Worm (Caenorhabditis elegans) whole organism, young adult: ENCODE measurements around the gene srxa-18.

Source experiments
- D2030.7 ChIP-seq: fragments of 200-800 bp; sonication (Bioruptor generic); IDR thresholded peaks from 2 replicates; pipeline ENCODE4 v1.3.6; 2022; ENCODE audit warnings: missing genetic modification reagents, missing genetic modification characterization, missing compliant biosample characterization
- attf-3 ChIP-seq: fragments of 200-800 bp; sonication (Bioruptor generic); conservative IDR thresholded peaks from 2 replicates; pipeline ENCODE4 v1.3.6; 2022; ENCODE audit warnings: missing genetic modification reagents, missing genetic modification characterization, missing compliant biosample characterization
- attf-5 ChIP-seq: fragments of 200-800 bp; sonication (Bioruptor generic); optimal IDR thresholded peaks from 2 replicates; lab custom pipeline; 2018; ENCODE audit warnings: mild to moderate bottlenecking, missing genetic modification characterization, missing compliant biosample characterization
- ceh-79 ChIP-seq: sonication (generic microtip); optimal IDR thresholded peaks from 2 replicates; lab custom pipeline; 2017; ENCODE audit warnings: mild to moderate bottlenecking, missing genetic modification characterization, missing compliant biosample characterization
- ceh-91 ChIP-seq: fragments of 200-800 bp; sonication (Bioruptor generic); IDR thresholded peaks from 2 replicates; pipeline ENCODE4 v1.3.6; 2022; ENCODE audit warnings: missing genetic modification reagents, missing genetic modification characterization, missing compliant biosample characterization
- dox-1 ChIP-seq: fragments of 200-800 bp; sonication (Bioruptor generic); IDR thresholded peaks from 2 replicates; pipeline ENCODE4 v1.3.6; 2022; ENCODE audit warnings: missing genetic modification reagents, missing genetic modification characterization, missing compliant biosample characterization
- dpl-1 ChIP-seq: fragments of 150-350 bp; optimal IDR thresholded peaks from 2 replicates; lab custom pipeline; 2014; ENCODE audit warnings: missing biosample characterization, missing genetic modification reagents, missing genetic modification characterization
- ekl-4 ChIP-seq: fragments of 200-800 bp; sonication (Bioruptor generic); IDR thresholded peaks from 2 replicates; pipeline ENCODE4 v1.3.6; 2022; ENCODE audit warnings: missing genetic modification reagents, missing genetic modification characterization, missing compliant biosample characterization
- let-526 ChIP-seq: fragments of 200-800 bp; sonication (Bioruptor generic); IDR thresholded peaks from 2 replicates; pipeline ENCODE4 v1.3.6; 2022; ENCODE audit warnings: missing genetic modification reagents, missing genetic modification characterization, missing compliant biosample characterization
- lin-35 ChIP-seq, 3 experiments: fragments of 150-350 bp in 2 of 3; sonication (generic microtip) in 1 of 3; optimal IDR thresholded peaks; 2 replicates each; lab custom pipeline; 2014 to 2018; ENCODE audit warnings: missing biosample characterization in 3 of 3, missing genetic modification characterization in 3 of 3, missing genetic modification reagents in 3 of 3
- nhr-179 ChIP-seq: sonication (generic microtip); optimal IDR thresholded peaks from 2 replicates; lab custom pipeline; 2016; ENCODE audit warnings: mild to moderate bottlenecking, missing genetic modification characterization, missing compliant biosample characterization
- pbrm-1 ChIP-seq: fragments of 200-800 bp; sonication (Bioruptor generic); IDR thresholded peaks from 2 replicates; pipeline ENCODE4 v1.3.6; 2022; ENCODE audit warnings: missing genetic modification reagents, missing genetic modification characterization, missing compliant biosample characterization
- tbp1 ChIP-seq: fragments of 200-800 bp; sonication (Bioruptor generic); optimal IDR thresholded peaks from 2 replicates; lab custom pipeline; 2018; ENCODE audit warnings: mild to moderate bottlenecking, missing genetic modification characterization, missing compliant biosample characterization
- tlf-1 ChIP-seq: fragments of 200-800 bp; sonication (Bioruptor generic); optimal IDR thresholded peaks from 2 replicates; lab custom pipeline; 2018; ENCODE audit warnings: mild to moderate bottlenecking, missing genetic modification characterization, missing compliant biosample characterization

- TF ChIP-seq dpl-1 (GFP tag; lab: Kevin White, UChicago) (no peak), let-526 (GFP tag; lab: Robert Waterston, UW) (no peak), pbrm-1 (no peak), attf-3 (no peak), tbp1 (no peak), ceh-91 (GFP tag; lab: Robert Waterston, UW) (no peak), D2030.7 (GFP tag; lab: Robert Waterston, UW) (no peak), nhr-179 (tag; lab: Kevin White, UChicago) (no peak), attf-5 (GFP tag; lab: Kevin White, UChicago) (no peak), tlf-1 (GFP tag; lab: Kevin White, UChicago) (no peak), lin-35 (GFP tag; optimal IDR thresholded peaks at IDR 0.05; lab: Kevin White, UChicago) (no peak), ceh-79 (tag; lab: Kevin White, UChicago) (no peak), dox-1 (GFP tag; lab: Robert Waterston, UW) (no peak), ekl-4 (no peak)
Observed at ce11 chrV:10117465-10117864, 3.3 kb downstream of the srxa-18 start, which contains the start of gene C08B6.5.
